Worm (Caenorhabditis elegans) whole organism, L4/young adult: ENCODE data around the gene C14A11.2.

ENCODE experiments used
- dao-5 ChIP-seq: sonication (generic microtip); optimal IDR thresholded peaks from 2 replicates; lab custom pipeline; 2016; ENCODE audit warnings: missing genotype, missing genetic modification characterization, moderate library complexity, missing compliant biosample characterization
- him-1 ChIP-seq: sonication (generic microtip); optimal IDR thresholded peaks from 2 replicates; lab custom pipeline; 2016; ENCODE audit warnings: missing genotype, missing genetic modification reagents, missing genetic modification characterization, missing compliant biosample characterization

- TF ChIP-seq him-1 (tag; lab: Kevin White, UChicago) (no peak), dao-5 (no peak)
Observed at ce11 chrX:2853963-2854362, 51.1 kb downstream of the C14A11.2 start.
